Fruit fly (Drosophila melanogaster): Measurements from ENCODE around the gene Pfas.

- TF ChIP-seq ttk (optimal IDR thresholded peaks at IDR 0.05) (no peak), h (optimal IDR thresholded peaks at IDR 0.05) (no peak), Sin3A (optimal IDR thresholded peaks at IDR 0.05) (no peak), insv (optimal IDR thresholded peaks at IDR 0.05) (no peak)
Measured at dm6 chr2L:6048542-6048941, 2.7 kb upstream of the Pfas start, which contains the start of the genes CG34179 and slmo.
